Worm (Caenorhabditis elegans) whole organism, late embryonic: Measurements from ENCODE around the gene Y75D11A.6.

Source experiments
- C38D4.7 ChIP-seq: fragments of 200-800 bp; sonication (Bioruptor generic); optimal IDR thresholded peaks from 2 replicates; lab custom pipeline; 2018; ENCODE audit warnings: mild to moderate bottlenecking, missing genetic modification characterization, moderate library complexity, missing compliant biosample characterization
- ama-1 ChIP-seq: fragments of 150-350 bp; optimal IDR thresholded peaks from 2 replicates; lab custom pipeline; 2014
- ceh-14 ChIP-seq: sonication (generic microtip); optimal IDR thresholded peaks from 2 replicates; lab custom pipeline; 2016; ENCODE audit warnings: missing genotype, missing genetic modification characterization, missing compliant biosample characterization
- dmd-4 ChIP-seq: sonication (generic microtip); optimal IDR thresholded peaks from 2 replicates; lab custom pipeline; 2016; ENCODE audit warnings: borderline replicate concordance, missing genetic modification characterization, missing compliant biosample characterization
- dve-1 ChIP-seq: sonication (generic microtip); optimal IDR thresholded peaks from 2 replicates; lab custom pipeline; 2017; ENCODE audit warnings: antibody characterized with exemption, mild to moderate bottlenecking, missing genetic modification characterization, missing compliant biosample characterization
- elt-2 ChIP-seq: sonication (generic microtip); optimal IDR thresholded peaks from 2 replicates; lab custom pipeline; 2016; ENCODE audit warnings: missing genetic modification reagents, missing genetic modification characterization, missing compliant biosample characterization
- elt-4 ChIP-seq: sonication (generic microtip); optimal IDR thresholded peaks from 2 replicates; lab custom pipeline; 2016; ENCODE audit warnings: missing genetic modification characterization, missing compliant biosample characterization
- gmeb-2 ChIP-seq: sonication (generic microtip); optimal IDR thresholded peaks from 2 replicates; lab custom pipeline; 2016; ENCODE audit warnings: missing genetic modification characterization, inconsistent platforms, missing compliant biosample characterization
- lin-11 ChIP-seq: fragments of 200-800 bp; sonication (Bioruptor generic); optimal IDR thresholded peaks from 2 replicates; lab custom pipeline; 2018; ENCODE audit warnings: mild to moderate bottlenecking, missing genetic modification characterization, missing compliant biosample characterization
- pax-1 ChIP-seq: fragments of 150-350 bp; optimal IDR thresholded peaks from 2 replicates; lab custom pipeline; 2014; ENCODE audit warnings: missing biosample characterization, missing genetic modification characterization
- pha-4 ChIP-seq: fragments of 150-350 bp; optimal IDR thresholded peaks from 2 replicates; lab custom pipeline; 2018; ENCODE audit warnings: missing biosample characterization, missing genetic modification reagents, missing genetic modification characterization

DNA sequence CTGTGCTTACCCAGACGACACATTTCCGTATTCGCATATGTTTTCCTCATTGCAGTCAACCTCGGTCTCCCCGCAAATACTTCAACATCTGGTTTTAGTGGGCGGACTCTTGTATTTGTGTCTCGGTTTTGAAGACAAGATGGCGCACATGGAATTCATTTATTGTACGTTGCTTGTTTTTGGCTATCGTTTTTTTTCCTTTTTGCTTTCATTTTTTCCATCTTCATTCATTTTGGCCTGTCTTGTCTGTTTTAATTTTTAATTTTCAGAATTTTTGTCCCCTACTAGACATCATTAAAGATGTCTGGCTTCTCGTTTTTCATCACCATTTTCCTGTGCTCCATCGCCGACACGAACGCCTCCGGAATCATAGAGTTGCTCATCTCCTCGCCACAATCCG is 38.2 kb upstream of the Y75D11A.6 start, which contains the start of gene arg-1:
- no peak for TF ChIP-seq elt-2 (tag; lab: Kevin White, UChicago)
- no peak for TF ChIP-seq gmeb-2
- TF ChIP-seq dmd-4 (tag; lab: Kevin White, UChicago) = no peak
- no peak for TF ChIP-seq lin-11 (tag; lab: Kevin White, UChicago)
- no peak for TF ChIP-seq pax-1 (tag; lab: Kevin White, UChicago)
- no peak for TF ChIP-seq C38D4.7 (GFP tag; lab: Kevin White, UChicago)
- no peak for TF ChIP-seq pha-4
- no peak for TF ChIP-seq ama-1 (lab: Kevin White, UChicago)
- no peak for TF ChIP-seq elt-4 (tag; lab: Kevin White, UChicago)
- no peak for TF ChIP-seq ceh-14 (tag; lab: Kevin White, UChicago)
- TF ChIP-seq dve-1 (tag; lab: Kevin White, UChicago) = no peak
